Worm (Caenorhabditis elegans) whole organism, L4 larva: ENCODE results near the gene rfc-1.

ENCODE experiments used
- F26F4.8 ChIP-seq: fragments of 200-800 bp; sonication (Bioruptor generic); conservative IDR thresholded peaks from 2 replicates; pipeline ENCODE4 v1.3.6; 2022; ENCODE audit warnings: missing genetic modification characterization, missing compliant biosample characterization
- T26A8.4 ChIP-seq: fragments of 200-800 bp; sonication (Bioruptor generic); IDR thresholded peaks from 2 replicates; pipeline ENCODE4 v1.3.6; 2022; ENCODE audit warnings: missing genetic modification characterization, missing compliant biosample characterization
- Y48G9A.11 ChIP-seq: fragments of 200-800 bp; sonication (Bioruptor generic); IDR thresholded peaks from 2 replicates; pipeline ENCODE4 v1.3.6; 2022; ENCODE audit warnings: missing genetic modification reagents, missing genetic modification characterization, missing compliant biosample characterization
- aly-2 ChIP-seq: sonication (generic microtip); optimal IDR thresholded peaks from 2 replicates; lab custom pipeline; 2018; ENCODE audit warnings: missing biosample characterization, missing genetic modification characterization
- ama-1 ChIP-seq: fragments of 150-350 bp; optimal IDR thresholded peaks from 2 replicates; lab custom pipeline; 2014; ENCODE audit warnings: inconsistent platforms, mixed read lengths
- arid-1 ChIP-seq: fragments of 200-800 bp; sonication (Bioruptor generic); conservative IDR thresholded peaks from 2 replicates; pipeline ENCODE4 v1.3.6; 2022; ENCODE audit warnings: missing genetic modification reagents, missing genetic modification characterization, missing compliant biosample characterization
- ceh-28 ChIP-seq: fragments of 150-350 bp; optimal IDR thresholded peaks from 2 replicates; lab custom pipeline; 2014; ENCODE audit warnings: missing biosample characterization, missing genetic modification reagents, missing genetic modification characterization
- ceh-44 ChIP-seq: fragments of 200-800 bp; sonication (Bioruptor generic); IDR thresholded peaks from 2 replicates; pipeline ENCODE4 v1.3.6; 2022; ENCODE audit warnings: missing genetic modification reagents, missing genetic modification characterization, missing compliant biosample characterization
- ceh-82 ChIP-seq: sonication (generic microtip); optimal IDR thresholded peaks from 2 replicates; lab custom pipeline; 2017; ENCODE audit warnings: missing biosample characterization, missing genetic modification characterization
- ces-1 ChIP-seq: fragments of 150-350 bp; sonication (generic microtip); optimal IDR thresholded peaks from 4 replicates; lab custom pipeline; 2014; ENCODE audit warnings: missing biosample characterization, missing genetic modification reagents, missing genetic modification characterization
- cey-2 ChIP-seq: sonication (generic microtip); optimal IDR thresholded peaks from 3 replicates; lab custom pipeline; 2017; ENCODE audit warnings: missing genetic modification characterization, mild to moderate bottlenecking, missing compliant biosample characterization, antibody characterized with exemption, borderline replicate concordance; ENCODE audit not compliant: insufficient read depth
- ctbp-1 ChIP-seq: fragments of 200-800 bp; sonication (Bioruptor generic); IDR thresholded peaks from 2 replicates; pipeline ENCODE4 v1.3.6; 2022; ENCODE audit warnings: missing genetic modification reagents, missing genetic modification characterization, missing compliant biosample characterization
- daf-19 ChIP-seq: fragments of 200-800 bp; sonication (Bioruptor generic); conservative IDR thresholded peaks from 2 replicates; pipeline ENCODE4 v1.3.6; 2022; ENCODE audit warnings: missing genetic modification characterization, missing compliant biosample characterization
- daf-8 ChIP-seq: fragments of 200-800 bp; sonication (Bioruptor generic); IDR thresholded peaks from 2 replicates; pipeline ENCODE4 v1.3.6; 2022; ENCODE audit warnings: missing genetic modification characterization, missing compliant biosample characterization
- dmd-8 ChIP-seq: fragments of 200-800 bp; sonication (Bioruptor generic); IDR thresholded peaks from 2 replicates; pipeline ENCODE4 v1.3.6; 2022; ENCODE audit warnings: missing genetic modification characterization, missing compliant biosample characterization
- dmd-9 ChIP-seq: fragments of 200-800 bp; sonication (Bioruptor generic); IDR thresholded peaks from 2 replicates; pipeline ENCODE4 v1.3.6; 2022; ENCODE audit warnings: missing genetic modification reagents, missing genetic modification characterization, missing compliant biosample characterization
- dve-1 ChIP-seq: sonication (generic microtip); optimal IDR thresholded peaks from 2 replicates; lab custom pipeline; 2017; ENCODE audit warnings: antibody characterized with exemption, mild to moderate bottlenecking, missing genetic modification characterization, missing compliant biosample characterization; ENCODE audit not compliant: insufficient read depth
- egl-43 ChIP-seq: fragments of 200-800 bp; sonication (Bioruptor generic); IDR thresholded peaks from 2 replicates; pipeline ENCODE4 v1.3.6; 2022; ENCODE audit warnings: missing genetic modification reagents, missing genetic modification characterization, missing compliant biosample characterization
- fkh-10 ChIP-seq: fragments of 150-350 bp; optimal IDR thresholded peaks from 2 replicates; lab custom pipeline; 2014; ENCODE audit warnings: missing biosample characterization, missing genetic modification reagents, missing genetic modification characterization
- hlh-11 ChIP-seq: fragments of 200-800 bp; sonication (Bioruptor generic); optimal IDR thresholded peaks from 2 replicates; lab custom pipeline; 2018; ENCODE audit warnings: mild to moderate bottlenecking, missing genetic modification characterization, missing compliant biosample characterization
- hlh-30 ChIP-seq: sonication (generic microtip); optimal IDR thresholded peaks from 2 replicates; lab custom pipeline; 2017; ENCODE audit warnings: antibody characterized with exemption, mild to moderate bottlenecking, missing genetic modification characterization, missing compliant biosample characterization; ENCODE audit not compliant: insufficient read depth
- hmg-1.1 ChIP-seq: fragments of 200-800 bp; sonication (Bioruptor generic); IDR thresholded peaks from 2 replicates; pipeline ENCODE4 v1.3.6; 2022; ENCODE audit warnings: missing genetic modification reagents, missing genetic modification characterization, missing compliant biosample characterization
- lin-13 ChIP-seq: fragments of 150-350 bp; optimal IDR thresholded peaks from 2 replicates; lab custom pipeline; 2014; ENCODE audit warnings: missing biosample characterization, missing genetic modification reagents, missing genetic modification characterization
- lin-15B ChIP-seq: fragments of 150-350 bp; sonication (generic microtip); optimal IDR thresholded peaks from 3 replicates; lab custom pipeline; 2014; ENCODE audit warnings: missing biosample characterization, missing genetic modification characterization
- lin-29 ChIP-seq: fragments of 200-800 bp; sonication (Bioruptor generic); IDR thresholded peaks from 2 replicates; pipeline ENCODE4 v1.3.6; 2022; ENCODE audit warnings: missing genetic modification reagents, missing genetic modification characterization, missing compliant biosample characterization
- lin-38 ChIP-seq: fragments of 200-800 bp; sonication (Bioruptor generic); IDR thresholded peaks from 2 replicates; pipeline ENCODE4 v1.3.6; 2022; ENCODE audit warnings: missing genetic modification reagents, missing genetic modification characterization, missing compliant biosample characterization
- lsy-2 ChIP-seq, 2 experiments: fragments of 150-350 bp in 1 of 2; sonication (generic microtip) in 1 of 2; optimal IDR thresholded peaks; 2 replicates each; lab custom pipeline; 2014 to 2017; ENCODE audit warnings: missing biosample characterization in 2 of 2, missing genetic modification characterization in 2 of 2
- madf-5 ChIP-seq, 2 experiments: fragments of 200-800 bp; sonication (Bioruptor generic); IDR thresholded peaks; 2 replicates each; pipeline ENCODE4 v1.3.6; 2022; ENCODE audit warnings: missing compliant biosample characterization in 2 of 2, missing genetic modification characterization in 2 of 2
- mdl-1 ChIP-seq, 2 experiments: fragments of 150-350 bp in 1 of 2; sonication (generic microtip) in 1 of 2; optimal IDR thresholded peaks; 2 replicates each; lab custom pipeline; 2014 to 2017; ENCODE audit warnings: missing biosample characterization in 2 of 2, missing genetic modification characterization in 2 of 2
- mep-1 ChIP-seq: fragments of 150-350 bp; sonication (generic microtip); optimal IDR thresholded peaks from 3 replicates; lab custom pipeline; 2014; ENCODE audit warnings: missing biosample characterization, missing genetic modification characterization
- mxl-2 ChIP-seq: fragments of 200-800 bp; sonication (Bioruptor generic); conservative IDR thresholded peaks from 2 replicates; pipeline ENCODE4 v1.3.6; 2022; ENCODE audit warnings: missing genetic modification reagents, missing genetic modification characterization, missing compliant biosample characterization
- mxl-3 ChIP-seq: fragments of 200-800 bp; sonication (Bioruptor generic); optimal IDR thresholded peaks from 2 replicates; lab custom pipeline; 2018; ENCODE audit warnings: mild to moderate bottlenecking, missing genetic modification characterization, missing compliant biosample characterization
- nhr-102 ChIP-seq: sonication (generic microtip); optimal IDR thresholded peaks from 2 replicates; lab custom pipeline; 2016; ENCODE audit warnings: mild to moderate bottlenecking, missing genetic modification characterization, moderate library complexity, missing compliant biosample characterization
- nhr-11 ChIP-seq: fragments of 150-350 bp; optimal IDR thresholded peaks from 2 replicates; lab custom pipeline; 2014; ENCODE audit warnings: missing biosample characterization, missing genetic modification characterization
- nhr-111 ChIP-seq: fragments of 200-800 bp; sonication (Bioruptor generic); optimal IDR thresholded peaks from 2 replicates; lab custom pipeline; 2018; ENCODE audit warnings: mild to moderate bottlenecking, missing genetic modification characterization, missing compliant biosample characterization
- nhr-25 ChIP-seq: sonication (generic microtip); optimal IDR thresholded peaks from 2 replicates; lab custom pipeline; 2017; ENCODE audit warnings: missing genetic modification characterization, mild to moderate bottlenecking, missing compliant biosample characterization, antibody characterized with exemption, moderate library complexity, borderline replicate concordance; ENCODE audit not compliant: insufficient read depth
- nhr-28 ChIP-seq: fragments of 150-350 bp; optimal IDR thresholded peaks from 2 replicates; lab custom pipeline; 2014; ENCODE audit warnings: missing biosample characterization, missing genetic modification characterization
- nhr-6 ChIP-seq: fragments of 150-350 bp; optimal IDR thresholded peaks from 2 replicates; lab custom pipeline; 2014; ENCODE audit warnings: missing biosample characterization, missing genetic modification characterization
- rbr-2 ChIP-seq: sonication (generic microtip); optimal IDR thresholded peaks from 2 replicates; lab custom pipeline; 2016; ENCODE audit warnings: missing genotype, missing genetic modification characterization, missing compliant biosample characterization
- sdz-12 ChIP-seq: fragments of 200-800 bp; sonication (Bioruptor generic); optimal IDR thresholded peaks from 2 replicates; lab custom pipeline; 2018; ENCODE audit warnings: mild to moderate bottlenecking, missing genetic modification characterization, missing compliant biosample characterization
- snpc-1.2 ChIP-seq: fragments of 200-800 bp; sonication (Bioruptor generic); IDR thresholded peaks from 2 replicates; pipeline ENCODE4 v1.3.6; 2022; ENCODE audit warnings: missing genetic modification reagents, missing genetic modification characterization, missing compliant biosample characterization
- spr-3 ChIP-seq: fragments of 200-800 bp; sonication (Bioruptor generic); optimal IDR thresholded peaks from 2 replicates; lab custom pipeline; 2018; ENCODE audit warnings: mild to moderate bottlenecking, missing genetic modification characterization, missing compliant biosample characterization
- unc-130 ChIP-seq: sonication (generic microtip); optimal IDR thresholded peaks from 2 replicates; lab custom pipeline; 2016; ENCODE audit warnings: missing genetic modification reagents, missing genetic modification characterization, missing compliant biosample characterization
- unc-39 ChIP-seq: sonication (generic microtip); optimal IDR thresholded peaks from 2 replicates; lab custom pipeline; 2017; ENCODE audit warnings: missing biosample characterization, missing genetic modification characterization
- unc-62 ChIP-seq, 3 experiments: fragments of 150-350 bp in 1 of 3; sonication (generic microtip); optimal IDR thresholded peaks in 2 of 3; peaks in 1 of 3; 1 replicate in 1 of 3; 2 replicates in 2 of 3; lab custom pipeline; 2014 to 2017; ENCODE audit warnings: missing biosample characterization in 3 of 3, missing genetic modification characterization in 3 of 3, missing genetic modification reagents in 3 of 3, missing genotype in 1 of 3
- zip-11 ChIP-seq: fragments of 200-800 bp; sonication (Bioruptor generic); IDR thresholded peaks from 2 replicates; pipeline ENCODE4 v1.3.6; 2022; ENCODE audit warnings: missing genetic modification characterization, missing compliant biosample characterization
- ztf-11 ChIP-seq: fragments of 150-350 bp; optimal IDR thresholded peaks from 2 replicates; lab custom pipeline; 2014; ENCODE audit warnings: missing biosample characterization, missing genetic modification characterization

Gene rfc-1

ce11 chrV:14660608-14661355 lies 15.0 kb upstream of the rfc-1 start, which contains the start of gene srh-17 (continued):
- TF ChIP-seq ceh-44 (GFP tag; lab: Robert Waterston, UW) (no peak), hmg-1.1 (no peak), aly-2 (tag; lab: Kevin White, UChicago) (no peak), nhr-102 (tag; lab: Kevin White, UChicago) (no peak), ceh-28 (tag; lab: Kevin White, UChicago) (no peak), sdz-12 (GFP tag; lab: Kevin White, UChicago) (no peak), egl-43 (no peak), zip-11 (no peak), hlh-11 (peak; percentile 79), madf-5 (GFP tag; IDR thresholded peaks at IDR 0.05; lab: Robert Waterston, UW) (no peak), lin-15B (tag; lab: Kevin White, UChicago) (no peak), nhr-11 (tag; lab: Kevin White, UChicago) (peak; percentile 14), ces-1 (no peak), unc-130 (GFP tag; lab: Kevin White, UChicago) (no peak), nhr-28 (tag; lab: Kevin White, UChicago) (peak; percentile 71), nhr-25 (tag; lab: Kevin White, UChicago) (peak; percentile 20), ztf-11 (tag; lab: Kevin White, UChicago) (no peak), lin-13 (no peak), mxl-2 (GFP tag; lab: Robert Waterston, UW) (no peak), unc-39 (tag; lab: Kevin White, UChicago) (no peak), ceh-82 (no peak), nhr-6 (tag; lab: Kevin White, UChicago) (peak; percentile 5), F26F4.8 (GFP tag; lab: Robert Waterston, UW) (no peak), dve-1 (tag; lab: Kevin White, UChicago) (no peak), rbr-2 (tag; lab: Kevin White, UChicago) (no peak)

- TF ChIP-seq unc-62 (GFP tag; optimal IDR thresholded peaks at IDR 0.05 in 1 of 2; lab: Kevin White, UChicago) = peak in 1 of 2 experiments; percentile 90
- TF ChIP-seq unc-62 (tag; optimal IDR thresholded peaks at IDR 0.05; lab: Kevin White, UChicago) = no peak
- TF ChIP-seq arid-1 (GFP tag; lab: Robert Waterston, UW) = no peak
- no peak for TF ChIP-seq mdl-1 (tag; optimal IDR thresholded peaks at IDR 0.05; lab: Kevin White, UChicago)
Measured at ce11 chrV:14659595-14659994, 13.8 kb upstream of the rfc-1 start.

- TF ChIP-seq dmd-8 (GFP tag; lab: Robert Waterston, UW) (no peak), cey-2 (tag; lab: Kevin White, UChicago) (no peak), ctbp-1 (GFP tag; lab: Robert Waterston, UW) (no peak), dmd-9 (no peak), aly-2 (tag; lab: Kevin White, UChicago) (no peak), spr-3 (GFP tag; lab: Kevin White, UChicago) (no peak), nhr-111 (GFP tag; lab: Kevin White, UChicago) (no peak), mdl-1 (tag; optimal IDR thresholded peaks at IDR 0.05; lab: Kevin White, UChicago) (peak in 1 of 2 experiments; percentile 4), lin-29 (GFP tag; lab: Robert Waterston, UW) (no peak), hlh-30 (tag; lab: Kevin White, UChicago) (peak; percentile 3), ama-1 (lab: Kevin White, UChicago) (no peak), mep-1 (no peak), ceh-44 (GFP tag; lab: Robert Waterston, UW) (no peak), snpc-1.2 (no peak), fkh-10 (GFP tag; lab: Kevin White, UChicago) (no peak), mxl-3 (peak; percentile 36), daf-8 (no peak), T26A8.4 (no peak), lin-38 (GFP tag; lab: Robert Waterston, UW) (no peak), daf-19 (GFP tag; lab: Robert Waterston, UW) (no peak), lsy-2 (tag; optimal IDR thresholded peaks at IDR 0.05; lab: Kevin White, UChicago) (no peak), Y48G9A.11 (GFP tag; lab: Robert Waterston, UW) (no peak), hlh-11 (peak; percentile 25), madf-5 (GFP tag; IDR thresholded peaks at IDR 0.05; lab: Robert Waterston, UW) (no peak)
Measured at ce11 chrV:14658131-14658530, 12.4 kb upstream of the rfc-1 start, which contains the start of gene slc-25A29. slc-25A29 (minus strand) TSS chrV:14658175.
